Fruit fly (Drosophila melanogaster) whole organism, embryonic: ENCODE data around the gene CG4218.
A peak's percentile ranks its signal among the peaks of the same experiment; 100 is the strongest.

Experiments
- ATbp ChIP-seq: fragments of 200-800 bp; sonication (Bioruptor generic); optimal IDR thresholded peaks from 2 replicates; lab custom pipeline; 2017; ENCODE audit warnings: missing biosample characterization, mild to moderate bottlenecking, missing genetic modification characterization, missing genetic modification reagents
- Aef1 ChIP-seq: fragments of 200-800 bp; sonication (Bioruptor generic); IDR thresholded peaks from 3 replicates; pipeline ENCODE4 v1.3.6; 2022; ENCODE audit warnings: missing biosample characterization, missing genetic modification characterization
- CG1024 ChIP-seq: fragments of 200-800 bp; sonication (Bioruptor generic); IDR thresholded peaks from 2 replicates; pipeline ENCODE4 v1.3.6; 2022; ENCODE audit warnings: missing biosample characterization, missing genetic modification characterization
- CG10274 ChIP-seq: fragments of 200-800 bp; sonication (Bioruptor generic); optimal IDR thresholded peaks from 3 replicates; lab custom pipeline; 2017; ENCODE audit warnings: missing biosample characterization, mild to moderate bottlenecking, missing genetic modification characterization
- CG11456 ChIP-seq: fragments of 200-800 bp; sonication (Bioruptor generic); IDR thresholded peaks from 3 replicates; pipeline ENCODE4 v1.3.6; 2022; ENCODE audit warnings: missing biosample characterization, missing genetic modification characterization
- CG11695 ChIP-seq: fragments of 200-800 bp; sonication (Bioruptor generic); IDR thresholded peaks from 3 replicates; pipeline ENCODE4 v1.3.6; 2022; ENCODE audit warnings: missing biosample characterization, missing genetic modification characterization
- CG11723 ChIP-seq: fragments of 200-800 bp; sonication (Bioruptor generic); optimal IDR thresholded peaks from 2 replicates; lab custom pipeline; 2017; ENCODE audit warnings: missing biosample characterization, mild to moderate bottlenecking, missing genetic modification characterization
- CG12104 ChIP-seq: fragments of 200-800 bp; sonication (Bioruptor generic); optimal IDR thresholded peaks from 3 replicates; lab custom pipeline; 2016; ENCODE audit warnings: missing biosample characterization, missing genetic modification characterization
- CG12219 ChIP-seq: fragments of 200-800 bp; sonication (Bioruptor generic); optimal IDR thresholded peaks from 3 replicates; lab custom pipeline; 2018; ENCODE audit warnings: missing biosample characterization, mild to moderate bottlenecking, missing genetic modification characterization
- CG1233 ChIP-seq: fragments of 200-800 bp; sonication (Bioruptor generic); optimal IDR thresholded peaks from 4 replicates; lab custom pipeline; 2018; ENCODE audit warnings: missing biosample characterization, mild to moderate bottlenecking, missing genetic modification characterization
- CG13287 ChIP-seq: fragments of 200-800 bp; sonication (Bioruptor generic); IDR thresholded peaks from 2 replicates; pipeline ENCODE4 v1.3.6; 2022; ENCODE audit warnings: missing biosample characterization, missing genetic modification characterization; ENCODE audit not compliant: partially characterized antibody
- CG13624 ChIP-seq: fragments of 200-800 bp; sonication (Bioruptor generic); optimal IDR thresholded peaks from 2 replicates; lab custom pipeline; 2016; ENCODE audit warnings: missing biosample characterization, missing genetic modification characterization
- CG14014 ChIP-seq: fragments of 200-800 bp; sonication (Bioruptor generic); IDR thresholded peaks from 2 replicates; pipeline ENCODE4 v1.3.6; 2022; ENCODE audit warnings: missing biosample characterization, missing genetic modification characterization
- CG14965 ChIP-seq: fragments of 200-800 bp; sonication (Bioruptor generic); optimal IDR thresholded peaks from 2 replicates; lab custom pipeline; 2016; ENCODE audit warnings: missing biosample characterization, missing genetic modification characterization, borderline replicate concordance
- CG17328 ChIP-seq: fragments of 200-800 bp; sonication (Bioruptor generic); IDR thresholded peaks from 2 replicates; pipeline ENCODE4 v1.3.6; 2022; ENCODE audit warnings: missing biosample characterization, missing genetic modification characterization
- CG17361 ChIP-seq: fragments of 200-800 bp; sonication (Bioruptor generic); IDR thresholded peaks from 3 replicates; pipeline ENCODE4 v1.3.6; 2022; ENCODE audit warnings: missing biosample characterization, missing genetic modification characterization
- CG2678 ChIP-seq: fragments of 200-800 bp; sonication (Bioruptor generic); optimal IDR thresholded peaks from 3 replicates; lab custom pipeline; 2019; ENCODE audit warnings: missing biosample characterization, mild to moderate bottlenecking, missing genetic modification characterization, moderate library complexity
- CG3065 ChIP-seq: fragments of 200-800 bp; sonication (Bioruptor generic); optimal IDR thresholded peaks from 2 replicates; lab custom pipeline; 2016; ENCODE audit warnings: missing biosample characterization, missing genetic modification characterization
- CG32767 ChIP-seq: fragments of 200-800 bp; sonication (Bioruptor generic); IDR thresholded peaks from 2 replicates; pipeline ENCODE4 v1.3.6; 2022; ENCODE audit warnings: missing biosample characterization, missing genetic modification characterization
- CG34224 ChIP-seq: fragments of 200-800 bp; sonication (Bioruptor generic); IDR thresholded peaks from 3 replicates; pipeline ENCODE4 v1.3.6; 2022; ENCODE audit warnings: missing biosample characterization, missing genetic modification characterization; ENCODE audit not compliant: partially characterized antibody
- CG4360 ChIP-seq: fragments of 200-800 bp; sonication (Bioruptor generic); IDR thresholded peaks from 2 replicates; pipeline ENCODE4 v1.3.6; 2022; ENCODE audit warnings: missing biosample characterization, missing genetic modification characterization
- CG4730 ChIP-seq: fragments of 200-800 bp; sonication (Bioruptor generic); IDR thresholded peaks from 2 replicates; pipeline ENCODE4 v1.3.6; 2022; ENCODE audit warnings: missing biosample characterization, missing genetic modification characterization
- CG6765 ChIP-seq: fragments of 200-800 bp; sonication (Bioruptor generic); optimal IDR thresholded peaks from 3 replicates; lab custom pipeline; 2017; ENCODE audit warnings: missing biosample characterization, mild to moderate bottlenecking, missing genetic modification characterization
- CG7839 ChIP-seq: fragments of 200-800 bp; sonication (Bioruptor generic); optimal IDR thresholded peaks from 3 replicates; lab custom pipeline; 2018; ENCODE audit warnings: missing biosample characterization, mild to moderate bottlenecking, missing genetic modification characterization, moderate library complexity
- CG9215 ChIP-seq: fragments of 200-800 bp; sonication (Bioruptor generic); IDR thresholded peaks from 2 replicates; pipeline ENCODE4 v1.3.6; 2022; ENCODE audit warnings: missing biosample characterization, missing genetic modification characterization
- D19A ChIP-seq: fragments of 200-800 bp; optimal IDR thresholded peaks from 3 replicates; lab custom pipeline; 2019; ENCODE audit warnings: missing biosample characterization, mild to moderate bottlenecking, missing genetic modification characterization, moderate library complexity
- Dad ChIP-seq: fragments of 200-800 bp; sonication (Bioruptor generic); optimal IDR thresholded peaks from 3 replicates; lab custom pipeline; 2016; ENCODE audit warnings: missing biosample characterization, missing genetic modification characterization
- Doc3 ChIP-seq: fragments of 200-800 bp; sonication (Bioruptor generic); IDR thresholded peaks from 3 replicates; pipeline ENCODE4 v1.3.6; 2022; ENCODE audit warnings: missing biosample characterization, missing genetic modification characterization; ENCODE audit not compliant: partially characterized antibody
- ERR ChIP-seq: fragments of 200-800 bp; sonication (Bioruptor generic); optimal IDR thresholded peaks from 2 replicates; lab custom pipeline; 2016; ENCODE audit warnings: missing biosample characterization, missing genetic modification characterization
- Ets97D ChIP-seq: fragments of 200-800 bp; sonication (Bioruptor generic); optimal IDR thresholded peaks from 3 replicates; lab custom pipeline; 2016; ENCODE audit warnings: missing biosample characterization, missing genetic modification characterization
- Gsc ChIP-seq: fragments of 200-800 bp; sonication (Bioruptor generic); IDR thresholded peaks from 2 replicates; pipeline ENCODE4 v1.3.6; 2022; ENCODE audit warnings: missing biosample characterization, missing genetic modification characterization
- Hmr ChIP-seq: fragments of 200-800 bp; sonication (Bioruptor generic); optimal IDR thresholded peaks from 3 replicates; lab custom pipeline; 2017; ENCODE audit warnings: mild to moderate bottlenecking, missing biosample characterization, missing genetic modification reagents, missing genetic modification characterization
- MESR4 ChIP-seq: fragments of 200-800 bp; sonication (Bioruptor generic); optimal IDR thresholded peaks from 2 replicates; lab custom pipeline; 2018; ENCODE audit warnings: missing biosample characterization, mild to moderate bottlenecking, missing genetic modification characterization, moderate library complexity
- Nf-YC ChIP-seq: fragments of 200-800 bp; optimal IDR thresholded peaks from 3 replicates; lab custom pipeline; 2019; ENCODE audit warnings: missing biosample characterization, mild to moderate bottlenecking, missing genetic modification characterization, moderate library complexity
- Opbp ChIP-seq: fragments of 200-800 bp; sonication (Bioruptor generic); IDR thresholded peaks from 3 replicates; pipeline ENCODE4 v1.3.6; 2022; ENCODE audit warnings: missing biosample characterization, missing genetic modification characterization; ENCODE audit not compliant: partially characterized antibody
- Poxn ChIP-seq: fragments of 200-800 bp; sonication (Bioruptor generic); IDR thresholded peaks from 2 replicates; pipeline ENCODE4 v1.3.6; 2022; ENCODE audit warnings: missing biosample characterization, missing genetic modification characterization
- Usf ChIP-seq: fragments of 200-800 bp; sonication (Bioruptor generic); optimal IDR thresholded peaks from 2 replicates; lab custom pipeline; 2017; ENCODE audit warnings: missing genotype, missing biosample characterization, missing genetic modification characterization
- Vsx1 ChIP-seq: fragments of 200-800 bp; sonication (Bioruptor generic); optimal IDR thresholded peaks from 2 replicates; lab custom pipeline; 2017; ENCODE audit warnings: missing biosample characterization, mild to moderate bottlenecking, missing genetic modification characterization, missing genetic modification reagents
- amos ChIP-seq: fragments of 200-800 bp; sonication (Bioruptor generic); IDR thresholded peaks from 2 replicates; pipeline ENCODE4 v1.3.6; 2022; ENCODE audit warnings: missing biosample characterization, missing genetic modification characterization; ENCODE audit not compliant: partially characterized antibody
- corto ChIP-seq: fragments of 200-800 bp; sonication (Bioruptor generic); optimal IDR thresholded peaks from 2 replicates; lab custom pipeline; 2016; ENCODE audit warnings: missing biosample characterization, mild to moderate bottlenecking, missing genetic modification characterization, moderate library complexity
- dimm ChIP-seq: fragments of 200-800 bp; sonication (Bioruptor generic); IDR thresholded peaks from 2 replicates; pipeline ENCODE4 v1.3.6; 2022; ENCODE audit warnings: missing biosample characterization, missing genetic modification characterization
- fd102C ChIP-seq: fragments of 200-800 bp; sonication (Bioruptor generic); optimal IDR thresholded peaks from 2 replicates; lab custom pipeline; 2018; ENCODE audit warnings: missing biosample characterization, mild to moderate bottlenecking, missing genetic modification characterization, moderate library complexity
- jumu ChIP-seq: fragments of 200-800 bp; sonication (Bioruptor generic); optimal IDR thresholded peaks from 3 replicates; lab custom pipeline; 2016; ENCODE audit warnings: missing biosample characterization, missing genetic modification characterization
- mld ChIP-seq: fragments of 200-800 bp; sonication (Bioruptor generic); IDR thresholded peaks from 3 replicates; pipeline ENCODE4 v1.3.6; 2022; ENCODE audit warnings: missing biosample characterization, missing genetic modification characterization; ENCODE audit not compliant: partially characterized antibody
- pum ChIP-seq: fragments of 200-800 bp; sonication (Bioruptor generic); optimal IDR thresholded peaks from 2 replicates; lab custom pipeline; 2016; ENCODE audit warnings: missing biosample characterization, missing genetic modification characterization
- pzg ChIP-seq: fragments of 200-800 bp; sonication (Bioruptor generic); optimal IDR thresholded peaks from 3 replicates; lab custom pipeline; 2018; ENCODE audit warnings: missing biosample characterization, mild to moderate bottlenecking, missing genetic modification characterization, moderate library complexity
- row ChIP-seq: fragments of 200-800 bp; sonication (Bioruptor generic); IDR thresholded peaks from 3 replicates; pipeline ENCODE4 v1.3.6; 2022; ENCODE audit warnings: missing biosample characterization, missing genetic modification characterization
- shn ChIP-seq: fragments of 200-800 bp; sonication (Bioruptor generic); optimal IDR thresholded peaks from 3 replicates; lab custom pipeline; 2016; ENCODE audit warnings: missing biosample characterization, missing genetic modification characterization
- slp2 ChIP-seq: fragments of 200-800 bp; sonication (Bioruptor generic); optimal IDR thresholded peaks from 2 replicates; lab custom pipeline; 2016; ENCODE audit warnings: missing biosample characterization, missing genetic modification characterization
- ssp ChIP-seq: fragments of 200-800 bp; sonication (Bioruptor generic); IDR thresholded peaks from 2 replicates; pipeline ENCODE4 v1.3.6; 2022; ENCODE audit warnings: missing biosample characterization, missing genetic modification characterization
- tup ChIP-seq: fragments of 200-800 bp; sonication (Bioruptor generic); optimal IDR thresholded peaks from 2 replicates; lab custom pipeline; 2016; ENCODE audit warnings: missing biosample characterization, mild to moderate bottlenecking, missing genetic modification characterization, moderate library complexity

CG4218 gene

dm6 chr2L:14500383-14500782, 48.5 kb downstream of the CG4218 start (continued):
- TF ChIP-seq CG10274 (GFP tag; lab: Kevin White, UChicago) = peak; percentile 33
- no peak for TF ChIP-seq corto (GFP tag; lab: Kevin White, UChicago)
- TF ChIP-seq CG11456 (GFP tag; lab: Robert Waterston, UW) = 0 out of 3 replicates have a peak, but pooled peaks have one; percentile 61
- no peak for TF ChIP-seq MESR4
- TF ChIP-seq CG4730 = peak; percentile 65
- TF ChIP-seq jumu (GFP tag; lab: Kevin White, UChicago) = peak; percentile 4
- peak; percentile 69 for TF ChIP-seq CG12219
- TF ChIP-seq mld (GFP tag; lab: Robert Waterston, UW) = no peak
- no peak for TF ChIP-seq pzg (GFP tag; lab: Kevin White, UChicago)
- TF ChIP-seq Dad (GFP tag; lab: Kevin White, UChicago) = no peak
- peak; percentile 66 for TF ChIP-seq Aef1 (GFP tag; lab: Robert Waterston, UW)
- peak; percentile 56 for TF ChIP-seq ATbp
- TF ChIP-seq Gsc = no peak
- peak; percentile 84 for TF ChIP-seq CG2678 (tag; lab: Kevin White, UChicago)
- no peak for TF ChIP-seq Ets97D (GFP tag; lab: Kevin White, UChicago)
- peak; percentile 66 for TF ChIP-seq CG14014 (GFP tag; lab: Robert Waterston, UW)
- no peak for TF ChIP-seq CG14965
- peak; percentile 85 for TF ChIP-seq CG11695 (GFP tag; lab: Robert Waterston, UW)
- no peak for TF ChIP-seq pum
- no peak for TF ChIP-seq Opbp (GFP tag; lab: Robert Waterston, UW)
- no peak for TF ChIP-seq amos (GFP tag; lab: Robert Waterston, UW)
- TF ChIP-seq ssp = 0 out of 2 replicates have a peak, but pooled peaks have one; percentile 21
- TF ChIP-seq CG17361 (GFP tag; lab: Robert Waterston, UW) = peak; percentile 69
- TF ChIP-seq dimm (GFP tag; lab: Robert Waterston, UW) = 0 out of 2 replicates have a peak, but pooled peaks have one; percentile 26
- TF ChIP-seq CG4360 = peak; percentile 50
- peak; percentile 65 for TF ChIP-seq CG1233 (GFP tag; lab: Kevin White, UChicago)
- TF ChIP-seq row = peak; percentile 80
- peak; percentile 4 for TF ChIP-seq Nf-YC (tag; lab: Kevin White, UChicago)
- TF ChIP-seq CG12104 (GFP tag; lab: Kevin White, UChicago) = no peak
- TF ChIP-seq CG1024 = peak; percentile 63; the same call in 1 of the 2 replicates
- no peak for TF ChIP-seq CG3065 (GFP tag; lab: Kevin White, UChicago)
- TF ChIP-seq Vsx1 (GFP tag; lab: Kevin White, UChicago) = no peak
- no peak for TF ChIP-seq Poxn (GFP tag; lab: Robert Waterston, UW)
- TF ChIP-seq fd102C (GFP tag; lab: Kevin White, UChicago) = no peak
- no peak for TF ChIP-seq slp2 (GFP tag; lab: Kevin White, UChicago)
- TF ChIP-seq shn (GFP tag; lab: Kevin White, UChicago) = peak; percentile 47
- TF ChIP-seq D19A (tag; lab: Kevin White, UChicago) = peak; percentile 84
- no peak for TF ChIP-seq ERR (GFP tag; lab: Kevin White, UChicago)
- TF ChIP-seq CG34224 (GFP tag; lab: Robert Waterston, UW) = no peak
- TF ChIP-seq Usf (GFP tag; lab: Kevin White, UChicago) = peak; percentile 34
- TF ChIP-seq CG11723 = peak; percentile 38
- TF ChIP-seq CG17328 (GFP tag; lab: Robert Waterston, UW) = peak; percentile 56; the same call in 1 of the 2 replicates
- no peak for TF ChIP-seq tup (GFP tag; lab: Kevin White, UChicago)
- peak; percentile 58; the same call in 1 of the 2 replicates for TF ChIP-seq CG9215 (GFP tag; lab: Robert Waterston, UW)
- no peak for TF ChIP-seq CG13624
- peak; percentile 29 for TF ChIP-seq Hmr (GFP tag; lab: Kevin White, UChicago)
- no peak for TF ChIP-seq CG13287 (GFP tag; lab: Robert Waterston, UW)
- TF ChIP-seq CG32767 = 0 out of 2 replicates have a peak, but pooled peaks have one; percentile 33
- TF ChIP-seq Doc3 (GFP tag; lab: Robert Waterston, UW) = no peak
- TF ChIP-seq CG7839 (tag; lab: Kevin White, UChicago) = peak; percentile 74
- no peak for TF ChIP-seq CG6765
